Fruit fly (Drosophila melanogaster): ENCODE measurements around the gene CG14715.
A peak's percentile ranks its signal among the peaks of the same experiment; 100 is the strongest.

Gene CG14715

DNA sequence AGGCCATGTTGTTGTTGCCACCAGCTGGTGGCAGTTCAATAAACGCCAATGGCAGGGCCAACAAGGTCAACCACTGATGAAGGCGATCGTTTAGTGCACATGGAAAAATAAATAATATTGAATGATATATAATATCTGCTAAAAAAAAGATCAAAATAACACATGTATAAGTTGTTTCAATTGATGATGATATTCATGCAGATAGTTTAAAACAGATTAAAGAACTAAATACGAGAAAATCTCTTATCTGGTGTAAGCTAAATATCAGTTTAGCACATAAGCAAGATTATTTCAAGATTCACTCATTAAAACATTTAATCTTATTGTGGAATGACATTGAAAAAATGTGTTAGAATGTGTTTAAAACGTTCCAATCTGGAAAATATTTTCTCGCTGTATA is 10.6 kb upstream of the CG14715 start:
- no peak for TF ChIP-seq Ets98B (GFP tag; IDR thresholded peaks at IDR 0.05)
- no peak for TF ChIP-seq D1 (tag; optimal IDR thresholded peaks at IDR 0.05)
- peak; percentile 27 for TF ChIP-seq CG15710 (tag; optimal IDR thresholded peaks at IDR 0.05)
- no peak for TF ChIP-seq CG4496 (GFP tag; IDR thresholded peaks at IDR 0.05)
- peak; percentile 63 for TF ChIP-seq EcR (GFP tag; optimal IDR thresholded peaks at IDR 0.05)
- no peak for TF ChIP-seq CG14655 (GFP tag; optimal IDR thresholded peaks at IDR 0.05)
- TF ChIP-seq rn (GFP tag; IDR thresholded peaks at IDR 0.05): no peak
- no peak for TF ChIP-seq CG34367 (tag; optimal IDR thresholded peaks at IDR 0.05)
- no peak for TF ChIP-seq fd96Ca (GFP tag; IDR thresholded peaks at IDR 0.05)
- no peak for TF ChIP-seq CG32121 (GFP tag; IDR thresholded peaks at IDR 0.05)
- TF ChIP-seq CG17806 (tag; optimal IDR thresholded peaks at IDR 0.05): peak; percentile 3
- no peak for TF ChIP-seq CG10348 (GFP tag; IDR thresholded peaks at IDR 0.05)
- TF ChIP-seq CG13204 (GFP tag; optimal IDR thresholded peaks at IDR 0.05): no peak
- peak; percentile 30 for TF ChIP-seq CG9948 (tag; optimal IDR thresholded peaks at IDR 0.05)
- no peak for TF ChIP-seq CG8301 (tag; optimal IDR thresholded peaks at IDR 0.05)
- TF ChIP-seq gl (tag; optimal IDR thresholded peaks at IDR 0.05): no peak
- TF ChIP-seq CG8159 (tag; optimal IDR thresholded peaks at IDR 0.05): peak; percentile 44

DNA sequence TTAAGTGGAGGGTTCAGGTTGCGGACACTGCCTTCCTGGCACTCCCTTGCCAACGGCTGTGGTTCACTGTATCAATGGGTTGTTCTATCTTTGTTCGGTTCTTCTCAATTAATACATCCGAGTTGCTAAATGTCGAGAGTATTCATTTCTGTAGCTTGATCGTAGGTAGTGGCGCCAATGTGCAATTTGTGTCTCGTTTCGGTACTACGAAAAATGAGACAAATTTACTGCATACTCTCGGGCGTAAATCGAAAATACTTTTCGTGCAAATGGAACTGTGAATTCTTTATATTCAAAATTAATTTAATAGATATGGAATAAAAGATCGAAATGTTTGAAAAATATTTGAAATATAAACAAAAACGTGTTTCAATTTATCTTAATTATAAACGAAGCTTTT is 8.5 kb upstream of the CG14715 start:
- TF ChIP-seq D1 (tag; optimal IDR thresholded peaks at IDR 0.05) (peak; percentile 38), CG32121 (GFP tag; IDR thresholded peaks at IDR 0.05) (0 out of 2 replicates have a peak, but pooled peaks have one; percentile 2), CG14655 (GFP tag; optimal IDR thresholded peaks at IDR 0.05) (no peak)

dm6 chr3R:11665925-11666687 is 7.9 kb upstream of the CG14715 start:
- TF ChIP-seq Pif1A (GFP tag; optimal IDR thresholded peaks at IDR 0.05) (peak; percentile 12), CG12605 (GFP tag; IDR thresholded peaks at IDR 0.05) (no peak)

DNA sequence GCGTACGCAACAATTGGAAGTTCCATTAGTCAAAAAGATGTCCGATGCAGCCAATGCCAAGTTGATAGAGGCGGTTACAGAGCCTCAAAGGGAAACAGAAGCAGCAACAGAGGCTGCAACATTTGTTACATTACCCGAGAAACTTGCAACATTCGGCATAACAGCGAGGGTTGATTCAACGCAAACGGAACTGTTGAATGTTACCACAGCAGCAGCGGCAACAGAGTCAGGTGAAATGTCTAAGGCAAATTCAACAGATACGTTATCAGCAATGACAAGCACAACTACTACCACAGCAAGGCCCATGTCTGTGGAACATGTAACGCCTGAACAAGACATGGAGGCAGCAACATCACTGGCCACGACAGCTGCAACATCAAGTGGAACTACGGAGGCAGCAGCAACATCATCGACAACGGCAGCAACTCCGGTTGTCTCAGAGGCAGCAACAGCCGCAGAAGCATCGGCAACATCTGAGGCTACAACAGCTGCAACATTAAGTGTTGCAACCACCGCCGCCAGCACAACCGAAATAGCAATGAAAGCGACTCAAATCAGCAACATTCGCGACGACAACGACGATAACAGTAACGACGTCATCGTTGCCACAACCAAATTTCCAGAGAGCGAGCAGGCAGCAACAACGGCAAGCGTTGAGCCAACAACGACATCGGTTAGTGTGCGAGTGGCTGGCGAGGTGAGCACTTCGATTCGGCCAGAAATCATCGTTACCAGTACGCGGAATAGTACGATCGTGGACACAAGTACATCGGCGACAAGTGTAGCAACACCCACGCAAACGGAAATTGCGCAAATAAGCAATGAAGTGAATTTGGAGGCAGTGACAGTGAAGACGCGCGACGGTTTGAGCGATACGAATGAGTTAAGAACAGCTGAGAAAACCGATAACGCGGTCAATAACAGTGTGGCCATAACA is 4.7 kb upstream of the CG14715 start:
- TF ChIP-seq Snoo (tag; optimal IDR thresholded peaks at IDR 0.05): no peak
- peak; percentile 44 for TF ChIP-seq EcR (GFP tag; optimal IDR thresholded peaks at IDR 0.05)

dm6 chr3R:11669954-11670347 is 4.1 kb upstream of the CG14715 start:
- TF ChIP-seq CG4496 (GFP tag; IDR thresholded peaks at IDR 0.05) (no peak), CG12605 (GFP tag; IDR thresholded peaks at IDR 0.05) (peak; percentile 97)

dm6 chr3R:11670888-11671287 is 3.1 kb upstream of the CG14715 start:
- no peak for TF ChIP-seq fd96Ca (GFP tag; IDR thresholded peaks at IDR 0.05)
- TF ChIP-seq CG14655 (GFP tag; optimal IDR thresholded peaks at IDR 0.05): no peak
- TF ChIP-seq rn (GFP tag; IDR thresholded peaks at IDR 0.05): no peak
- no peak for TF ChIP-seq CG9948 (tag; optimal IDR thresholded peaks at IDR 0.05)
- no peak for TF ChIP-seq CG32121 (GFP tag; IDR thresholded peaks at IDR 0.05)
- TF ChIP-seq CG13204 (GFP tag; optimal IDR thresholded peaks at IDR 0.05): no peak
- no peak for TF ChIP-seq CG10348 (GFP tag; IDR thresholded peaks at IDR 0.05)
- TF ChIP-seq gl (tag; optimal IDR thresholded peaks at IDR 0.05): no peak
- no peak for TF ChIP-seq CG4496 (GFP tag; IDR thresholded peaks at IDR 0.05)
- no peak for TF ChIP-seq Pif1B (GFP tag; optimal IDR thresholded peaks at IDR 0.05)
- no peak for TF ChIP-seq EcR (GFP tag; optimal IDR thresholded peaks at IDR 0.05)
- no peak for TF ChIP-seq CG12605 (GFP tag; IDR thresholded peaks at IDR 0.05)
- TF ChIP-seq CG8301 (tag; optimal IDR thresholded peaks at IDR 0.05): no peak
- TF ChIP-seq Ets98B (GFP tag; IDR thresholded peaks at IDR 0.05): no peak
- no peak for TF ChIP-seq D1 (tag; optimal IDR thresholded peaks at IDR 0.05)
- no peak for TF ChIP-seq CG15710 (tag; optimal IDR thresholded peaks at IDR 0.05)
- TF ChIP-seq CG8159 (tag; optimal IDR thresholded peaks at IDR 0.05): no peak
- no peak for TF ChIP-seq CG17806 (tag; optimal IDR thresholded peaks at IDR 0.05)

- TF ChIP-seq Snoo (tag; optimal IDR thresholded peaks at IDR 0.05): no peak
- peak; percentile 24 for TF ChIP-seq CG15710 (tag; optimal IDR thresholded peaks at IDR 0.05)
- peak; percentile 50 for TF ChIP-seq CG8159 (tag; optimal IDR thresholded peaks at IDR 0.05)
- 0 out of 3 replicates have a peak, but pooled peaks have one; percentile 29 for TF ChIP-seq CG4496 (GFP tag; IDR thresholded peaks at IDR 0.05)
- no peak for TF ChIP-seq Ets98B (GFP tag; IDR thresholded peaks at IDR 0.05)
- peak; percentile 22 for TF ChIP-seq CG8301 (tag; optimal IDR thresholded peaks at IDR 0.05)
- TF ChIP-seq CG34367 (tag; optimal IDR thresholded peaks at IDR 0.05): no peak
- no peak for TF ChIP-seq EcR (GFP tag; optimal IDR thresholded peaks at IDR 0.05)
- no peak for TF ChIP-seq D1 (tag; optimal IDR thresholded peaks at IDR 0.05)
- TF ChIP-seq CG9948 (tag; optimal IDR thresholded peaks at IDR 0.05): peak; percentile 18
- TF ChIP-seq CG17806 (tag; optimal IDR thresholded peaks at IDR 0.05): peak; percentile 29
Observed at dm6 chr3R:11671784-11672183, 2.2 kb upstream of the CG14715 start.

Data from whole organism, pupa.